Worm (Caenorhabditis elegans) whole organism, young adult: Measurements from ENCODE around the gene F29B9.5.

Source experiments
- ccch-3 ChIP-seq: fragments of 200-800 bp; sonication (Bioruptor generic); optimal IDR thresholded peaks from 2 replicates; lab custom pipeline; 2018; ENCODE audit warnings: mild to moderate bottlenecking, missing genetic modification characterization, missing compliant biosample characterization
- cebp-2 ChIP-seq: fragments of 200-800 bp; sonication (Bioruptor generic); IDR thresholded peaks from 2 replicates; pipeline ENCODE4 v1.3.6; 2022; ENCODE audit warnings: missing genetic modification characterization, missing compliant biosample characterization
- lin-35 ChIP-seq, 3 experiments: fragments of 150-350 bp in 2 of 3; sonication (generic microtip) in 1 of 3; optimal IDR thresholded peaks; 2 replicates each; lab custom pipeline; 2014 to 2018; ENCODE audit warnings: missing biosample characterization in 3 of 3, missing genetic modification characterization in 3 of 3, missing genetic modification reagents in 3 of 3
- nhr-27 ChIP-seq: fragments of 200-800 bp; sonication (Bioruptor generic); optimal IDR thresholded peaks from 2 replicates; lab custom pipeline; 2018; ENCODE audit warnings: mild to moderate bottlenecking, missing genetic modification characterization, moderate library complexity, missing compliant biosample characterization
- sdz-38 ChIP-seq: sonication (generic microtip); optimal IDR thresholded peaks from 2 replicates; lab custom pipeline; 2016; ENCODE audit warnings: missing genotype, missing genetic modification characterization, missing compliant biosample characterization
- unc-130 ChIP-seq: sonication (generic microtip); optimal IDR thresholded peaks from 2 replicates; lab custom pipeline; 2016; ENCODE audit warnings: missing genetic modification reagents, missing genetic modification characterization, missing compliant biosample characterization

ce11 chrIV:4611740-4612139, 40.5 kb upstream of the F29B9.5 start:
- no peak for TF ChIP-seq lin-35 (GFP tag; optimal IDR thresholded peaks at IDR 0.05; lab: Kevin White, UChicago)
- no peak for TF ChIP-seq sdz-38 (tag; lab: Kevin White, UChicago)
- no peak for TF ChIP-seq nhr-27 (tag; lab: Kevin White, UChicago)
- TF ChIP-seq ccch-3 (GFP tag; lab: Kevin White, UChicago) = no peak
- TF ChIP-seq unc-130 (GFP tag; lab: Kevin White, UChicago) = no peak
- no peak for TF ChIP-seq cebp-2 (GFP tag; lab: Robert Waterston, UW)
